Fruit fly (Drosophila melanogaster): ENCODE measurements around the gene CG8031.

dm6 chr3R:12982982-12983633, 28.0 kb downstream of the CG8031 start:
- TF ChIP-seq tup (GFP tag; optimal IDR thresholded peaks at IDR 0.05): no peak
- TF ChIP-seq HLH3B (GFP tag; IDR thresholded peaks at IDR 0.05): no peak
